Fruit fly (Drosophila melanogaster) whole organism, pupa: ENCODE data around the gene sala.
A peak's percentile ranks its signal among the peaks of the same experiment; 100 is the strongest.

Experiments used
- CG10348 ChIP-seq: fragments of 200-800 bp; sonication (Bioruptor generic); IDR thresholded peaks from 2 replicates; pipeline ENCODE4 v1.3.6; 2022; ENCODE audit warnings: missing biosample characterization, missing genetic modification characterization
- CG12605 ChIP-seq: fragments of 200-800 bp; sonication (Bioruptor generic); IDR thresholded peaks from 2 replicates; pipeline ENCODE4 v1.3.6; 2022; ENCODE audit warnings: missing biosample characterization, missing genetic modification characterization
- CG13204 ChIP-seq: fragments of 200-800 bp; sonication (Bioruptor generic); optimal IDR thresholded peaks from 2 replicates; lab custom pipeline; 2018; ENCODE audit warnings: missing biosample characterization, mild to moderate bottlenecking, missing genetic modification characterization, moderate library complexity
- CG14655 ChIP-seq: fragments of 200-800 bp; sonication (Bioruptor generic); optimal IDR thresholded peaks from 3 replicates; lab custom pipeline; 2017; ENCODE audit warnings: mild to moderate bottlenecking, missing biosample characterization, missing genetic modification reagents, missing genetic modification characterization
- CG15710 ChIP-seq: fragments of 200-800 bp; sonication (Bioruptor generic); optimal IDR thresholded peaks from 2 replicates; lab custom pipeline; 2018; ENCODE audit warnings: missing biosample characterization, mild to moderate bottlenecking, missing genetic modification characterization, moderate library complexity
- CG17806 ChIP-seq: fragments of 200-800 bp; sonication (Bioruptor generic); optimal IDR thresholded peaks from 2 replicates; lab custom pipeline; 2018; ENCODE audit warnings: missing biosample characterization, mild to moderate bottlenecking, missing genetic modification characterization, moderate library complexity
- CG32121 ChIP-seq: fragments of 200-800 bp; sonication (Bioruptor generic); IDR thresholded peaks from 2 replicates; pipeline ENCODE4 v1.3.6; 2022; ENCODE audit warnings: missing biosample characterization, missing genetic modification characterization
- CG34367 ChIP-seq: fragments of 200-800 bp; sonication (Bioruptor generic); optimal IDR thresholded peaks from 2 replicates; lab custom pipeline; 2018; ENCODE audit warnings: missing biosample characterization, mild to moderate bottlenecking, missing genetic modification characterization
- CG4496 ChIP-seq: fragments of 200-800 bp; sonication (Bioruptor generic); IDR thresholded peaks from 3 replicates; pipeline ENCODE4 v1.3.6; 2022; ENCODE audit warnings: missing biosample characterization, missing genetic modification characterization
- CG8159 ChIP-seq: fragments of 200-800 bp; sonication (Bioruptor generic); optimal IDR thresholded peaks from 3 replicates; lab custom pipeline; 2018; ENCODE audit warnings: missing biosample characterization, mild to moderate bottlenecking, missing genetic modification characterization, moderate library complexity
- CG8301 ChIP-seq: fragments of 200-800 bp; sonication (Bioruptor generic); optimal IDR thresholded peaks from 2 replicates; lab custom pipeline; 2018; ENCODE audit warnings: missing biosample characterization, mild to moderate bottlenecking, missing genetic modification characterization
- CG9948 ChIP-seq: fragments of 200-800 bp; sonication (Bioruptor generic); optimal IDR thresholded peaks from 2 replicates; lab custom pipeline; 2018; ENCODE audit warnings: missing biosample characterization, mild to moderate bottlenecking, missing genetic modification characterization, moderate library complexity
- D1 ChIP-seq: fragments of 200-800 bp; sonication (Bioruptor generic); optimal IDR thresholded peaks from 2 replicates; lab custom pipeline; 2018; ENCODE audit warnings: missing biosample characterization, mild to moderate bottlenecking, missing genetic modification characterization, moderate library complexity
- EcR ChIP-seq: fragments of 200-800 bp; sonication (Bioruptor generic); optimal IDR thresholded peaks from 3 replicates; lab custom pipeline; 2019; ENCODE audit warnings: missing biosample characterization, missing genetic modification characterization, mild to moderate bottlenecking, moderate library complexity, missing genetic modification reagents
- Ets98B ChIP-seq: fragments of 200-800 bp; sonication (Bioruptor generic); IDR thresholded peaks from 2 replicates; pipeline ENCODE4 v1.3.6; 2022; ENCODE audit warnings: missing biosample characterization, missing genetic modification characterization
- Pif1A ChIP-seq: fragments of 200-800 bp; sonication (Bioruptor generic); optimal IDR thresholded peaks from 3 replicates; lab custom pipeline; 2016; ENCODE audit warnings: missing biosample characterization, missing genetic modification characterization
- Pif1B ChIP-seq: fragments of 200-800 bp; sonication (Bioruptor generic); optimal IDR thresholded peaks from 3 replicates; lab custom pipeline; 2016; ENCODE audit warnings: missing biosample characterization, missing genetic modification characterization
- Snoo ChIP-seq: fragments of 200-800 bp; sonication (Bioruptor generic); optimal IDR thresholded peaks from 3 replicates; lab custom pipeline; 2017; ENCODE audit warnings: missing biosample characterization, mild to moderate bottlenecking, missing genetic modification characterization, inconsistent platforms
- fd96Ca ChIP-seq: fragments of 200-800 bp; sonication (Bioruptor generic); IDR thresholded peaks from 3 replicates; pipeline ENCODE4 v1.3.6; 2022; ENCODE audit warnings: missing biosample characterization, missing genetic modification characterization
- gl ChIP-seq: fragments of 200-800 bp; sonication (Bioruptor generic); optimal IDR thresholded peaks from 2 replicates; lab custom pipeline; 2018; ENCODE audit warnings: missing biosample characterization, mild to moderate bottlenecking, missing genetic modification characterization
- rn ChIP-seq: fragments of 200-800 bp; sonication (Bioruptor generic); IDR thresholded peaks from 2 replicates; pipeline ENCODE4 v1.3.6; 2022; ENCODE audit warnings: missing biosample characterization, missing genetic modification characterization

sala gene

dm6 chr2L:11521185-11521584, 36.7 kb downstream of the sala start, which contains the start of gene CG14930:
Gene CG14930, minus strand, starts transcription at chr2L:11521285.
- TF ChIP-seq CG17806 (no peak), EcR (GFP tag; lab: Kevin White, UChicago) (no peak), fd96Ca (no peak), Pif1A (GFP tag; lab: Kevin White, UChicago) (no peak), CG9948 (no peak), Pif1B (GFP tag; lab: Kevin White, UChicago) (no peak), CG34367 (tag; lab: Kevin White, UChicago) (no peak), CG32121 (GFP tag; lab: Robert Waterston, UW) (no peak), Snoo (tag; lab: Kevin White, UChicago) (no peak), CG8159 (no peak), gl (tag; lab: Kevin White, UChicago) (no peak), CG12605 (no peak), CG15710 (no peak), D1 (tag; lab: Kevin White, UChicago) (no peak), CG14655 (GFP tag; lab: Kevin White, UChicago) (no peak), CG13204 (GFP tag; lab: Kevin White, UChicago) (no peak), CG10348 (GFP tag; lab: Robert Waterston, UW) (no peak)

- no peak for TF ChIP-seq Snoo (tag; lab: Kevin White, UChicago)
- TF ChIP-seq Ets98B: no peak
- no peak for TF ChIP-seq Pif1B (GFP tag; lab: Kevin White, UChicago)
- no peak for TF ChIP-seq CG17806
- TF ChIP-seq EcR (GFP tag; lab: Kevin White, UChicago): no peak
- TF ChIP-seq CG32121 (GFP tag; lab: Robert Waterston, UW): no peak
- TF ChIP-seq CG8159: no peak
- no peak for TF ChIP-seq CG12605
- no peak for TF ChIP-seq CG9948
- TF ChIP-seq CG8301 (tag; lab: Kevin White, UChicago): no peak
- TF ChIP-seq CG10348 (GFP tag; lab: Robert Waterston, UW): no peak
- TF ChIP-seq CG15710: no peak
- TF ChIP-seq rn (GFP tag; lab: Robert Waterston, UW): no peak
- TF ChIP-seq gl (tag; lab: Kevin White, UChicago): no peak
- no peak for TF ChIP-seq CG14655 (GFP tag; lab: Kevin White, UChicago)
- no peak for TF ChIP-seq CG13204 (GFP tag; lab: Kevin White, UChicago)
Measured at dm6 chr2L:11522676-11523075, 38.2 kb downstream of the sala start, which contains the start of gene CG43153. Gene CG43153, minus strand, starts transcription at chr2L:11522776.

dm6 chr2L:11528129-11528589, 43.7 kb downstream of the sala start, which contains the start of gene CG31705:
Gene CG31705, minus strand, starts transcription at chr2L:11528205.
- TF ChIP-seq Ets98B: peak; percentile 69
- TF ChIP-seq CG4496 (GFP tag; lab: Robert Waterston, UW): peak; percentile 81; the same call in 2 of the 3 replicates
- peak; percentile 22 for TF ChIP-seq CG34367 (tag; lab: Kevin White, UChicago)
- TF ChIP-seq CG13204 (GFP tag; lab: Kevin White, UChicago): no peak
- TF ChIP-seq rn (GFP tag; lab: Robert Waterston, UW): 0 out of 2 replicates have a peak, but pooled peaks have one; percentile 10
- peak; percentile 68 for TF ChIP-seq CG32121 (GFP tag; lab: Robert Waterston, UW)
- TF ChIP-seq CG8301 (tag; lab: Kevin White, UChicago): peak; percentile 60
- no peak for TF ChIP-seq gl (tag; lab: Kevin White, UChicago)
- TF ChIP-seq CG15710: no peak
- peak; percentile 63; the same call in 2 of the 3 replicates for TF ChIP-seq fd96Ca
- peak; percentile 52 for TF ChIP-seq CG17806
- TF ChIP-seq CG10348 (GFP tag; lab: Robert Waterston, UW): no peak
- peak; percentile 66 for TF ChIP-seq Snoo (tag; lab: Kevin White, UChicago)
- TF ChIP-seq CG12605: 0 out of 2 replicates have a peak, but pooled peaks have one; percentile 18
- peak; percentile 27 for TF ChIP-seq Pif1B (GFP tag; lab: Kevin White, UChicago)
- peak; percentile 86 for TF ChIP-seq CG14655 (GFP tag; lab: Kevin White, UChicago)
- peak; percentile 54 for TF ChIP-seq D1 (tag; lab: Kevin White, UChicago)
- peak; percentile 50 for TF ChIP-seq EcR (GFP tag; lab: Kevin White, UChicago)
- peak; percentile 72 for TF ChIP-seq CG8159
- peak; percentile 35 for TF ChIP-seq Pif1A (GFP tag; lab: Kevin White, UChicago)
- TF ChIP-seq CG9948: no peak

dm6 chr2L:11530952-11531351, 46.4 kb downstream of the sala start, which contains the start of gene CG31706:
Gene CG31706, minus strand, starts transcription at chr2L:11531052.
- TF ChIP-seq CG34367 (tag; lab: Kevin White, UChicago): no peak
- no peak for TF ChIP-seq fd96Ca
- TF ChIP-seq EcR (GFP tag; lab: Kevin White, UChicago): no peak
- TF ChIP-seq gl (tag; lab: Kevin White, UChicago): no peak
- TF ChIP-seq CG15710: no peak
- no peak for TF ChIP-seq CG32121 (GFP tag; lab: Robert Waterston, UW)
- no peak for TF ChIP-seq Snoo (tag; lab: Kevin White, UChicago)
- TF ChIP-seq CG17806: no peak
- TF ChIP-seq D1 (tag; lab: Kevin White, UChicago): no peak

- TF ChIP-seq CG9948 (no peak), CG15710 (no peak), rn (GFP tag; lab: Robert Waterston, UW) (no peak), CG10348 (GFP tag; lab: Robert Waterston, UW) (no peak), EcR (GFP tag; lab: Kevin White, UChicago) (no peak), CG17806 (no peak)
Measured at dm6 chr2L:11531520-11531919, 47.0 kb downstream of the sala start, which contains the start of gene CG34162. Gene CG34162, plus strand, starts transcription at chr2L:11531820.

dm6 chr2L:11535845-11536244, 51.3 kb downstream of the sala start, which contains the start of gene CG43438:
Gene CG43438, plus strand, starts transcription at chr2L:11536145.
- TF ChIP-seq Ets98B (no peak), CG14655 (GFP tag; lab: Kevin White, UChicago) (no peak), EcR (GFP tag; lab: Kevin White, UChicago) (no peak), CG17806 (no peak), CG4496 (GFP tag; lab: Robert Waterston, UW) (no peak), CG8159 (no peak), gl (tag; lab: Kevin White, UChicago) (no peak), Pif1A (GFP tag; lab: Kevin White, UChicago) (no peak), CG15710 (no peak), CG10348 (GFP tag; lab: Robert Waterston, UW) (no peak), rn (GFP tag; lab: Robert Waterston, UW) (no peak), CG9948 (no peak), Pif1B (GFP tag; lab: Kevin White, UChicago) (no peak), CG34367 (tag; lab: Kevin White, UChicago) (no peak), Snoo (tag; lab: Kevin White, UChicago) (no peak), CG32121 (GFP tag; lab: Robert Waterston, UW) (no peak), CG12605 (no peak), CG13204 (GFP tag; lab: Kevin White, UChicago) (no peak), fd96Ca (no peak)
- TF ChIP-seq, all 21 proteins: peak for 0
